Worm (Caenorhabditis elegans): ENCODE data around the gene Y38H8A.1.

- TF ChIP-seq tbx-37 (GFP tag; conservative IDR thresholded peaks at IDR 0.05) (no peak), sea-1 (GFP tag; conservative IDR thresholded peaks at IDR 0.05) (no peak), ceh-36 (tag; optimal IDR thresholded peaks at IDR 0.05) (no peak), hmbx-1 (tag; optimal IDR thresholded peaks at IDR 0.05) (no peak), pes-1 (GFP tag; IDR thresholded peaks at IDR 0.05) (no peak), aly-1 (tag; optimal IDR thresholded peaks at IDR 0.05) (no peak), ama-1 (optimal IDR thresholded peaks at IDR 0.05) (no peak), tra-4 (tag; optimal IDR thresholded peaks at IDR 0.05) (no peak), scrt-1 (GFP tag; IDR thresholded peaks at IDR 0.05) (no peak)
Measured at ce11 chrIV:13482469-13482868, at the start of gene Y38H8A.1.

Data from whole organism, early embryonic.